Fruit fly (Drosophila melanogaster): Measurements from ENCODE around the gene CG4229.

Gene CG4229

dm6 chr3L:16582678-16583315 lies 26.2 kb downstream of the CG4229 start, which contains the start of gene Rpn12 (continued):
- TF ChIP-seq Gug (GFP tag; IDR thresholded peaks at IDR 0.05) (no peak), Deaf1 (tag; optimal IDR thresholded peaks at IDR 0.05) (no peak), tap (tag; optimal IDR thresholded peaks at IDR 0.05) (no peak), lov (optimal IDR thresholded peaks at IDR 0.05) (no peak), lov (GFP tag; IDR thresholded peaks at IDR 0.05) (no peak), Dbx (GFP tag; IDR thresholded peaks at IDR 0.05) (peak; percentile 21; the same call in 1 of the 3 replicates), CG17361 (GFP tag; IDR thresholded peaks at IDR 0.05) (peak; percentile 55; the same call in 2 of the 3 replicates), tna (GFP tag; IDR thresholded peaks at IDR 0.05; ENCODE audit: partially characterized antibody) (peak; percentile 80), psq (GFP tag; optimal IDR thresholded peaks at IDR 0.05) (no peak), wdn (GFP tag; IDR thresholded peaks at IDR 0.05) (no peak), phol (tag; optimal IDR thresholded peaks at IDR 0.05) (peak; percentile 44), Sox100B (GFP tag; optimal IDR thresholded peaks at IDR 0.05) (no peak), CG17385 (GFP tag; optimal IDR thresholded peaks at IDR 0.05) (no peak), gem (tag; optimal IDR thresholded peaks at IDR 0.05) (peak; percentile 48), CG5953 (GFP tag; IDR thresholded peaks at IDR 0.05) (no peak), fd3F (GFP tag; optimal IDR thresholded peaks at IDR 0.05) (no peak), ind (GFP tag; optimal IDR thresholded peaks at IDR 0.05) (peak; percentile 37), Dad (GFP tag; optimal IDR thresholded peaks at IDR 0.05) (no peak), Atf6 (GFP tag; IDR thresholded peaks at IDR 0.05) (no peak; the same call in 1 of the 2 replicates), CG9437 (GFP tag; optimal IDR thresholded peaks at IDR 0.05) (no peak), CG18764 (GFP tag; optimal IDR thresholded peaks at IDR 0.05) (no peak), CG7745 (tag; optimal IDR thresholded peaks at IDR 0.05) (no peak), Ets97D (GFP tag; optimal IDR thresholded peaks at IDR 0.05) (peak; percentile 1), CG11723 (GFP tag; optimal IDR thresholded peaks at IDR 0.05) (no peak), H2.0 (GFP tag; IDR thresholded peaks at IDR 0.05) (no peak), maf-S (GFP tag; optimal IDR thresholded peaks at IDR 0.05) (no peak), CG10462 (GFP tag; optimal IDR thresholded peaks at IDR 0.05) (no peak), aop (GFP tag; IDR thresholded peaks at IDR 0.05) (no peak), p53 (GFP tag; optimal IDR thresholded peaks at IDR 0.05) (no peak), Hr78 (GFP tag; optimal IDR thresholded peaks at IDR 0.05) (no peak), amos (GFP tag; IDR thresholded peaks at IDR 0.05; ENCODE audit: partially characterized antibody) (peak; percentile 84), inv (GFP tag; IDR thresholded peaks at IDR 0.05; ENCODE audit: partially characterized antibody) (peak; percentile 51), jumu (GFP tag; optimal IDR thresholded peaks at IDR 0.05) (no peak), Bteb2 (GFP tag; optimal IDR thresholded peaks at IDR 0.05) (peak; percentile 65), CG11398 (GFP tag; optimal IDR thresholded peaks at IDR 0.05) (no peak), CG15479 (GFP tag; optimal IDR thresholded peaks at IDR 0.05) (no peak), knrl (GFP tag; IDR thresholded peaks at IDR 0.05; ENCODE audit: partially characterized antibody) (peak; percentile 75; the same call in 2 of the 3 replicates), PHDP (tag; optimal IDR thresholded peaks at IDR 0.05) (peak; percentile 36), CG7556 (GFP tag; optimal IDR thresholded peaks at IDR 0.05) (peak; percentile 3), caup (GFP tag; optimal IDR thresholded peaks at IDR 0.05; ENCODE audit: severe bottlenecking) (no peak), nau (GFP tag; optimal IDR thresholded peaks at IDR 0.05) (no peak), CG11560 (tag; IDR thresholded peaks at IDR 0.05) (no peak), CG17328 (GFP tag; IDR thresholded peaks at IDR 0.05) (no peak), jing (GFP tag; optimal IDR thresholded peaks at IDR 0.05) (no peak), Nf-YC (tag; optimal IDR thresholded peaks at IDR 0.05) (peak; percentile 42), hkb (optimal IDR thresholded peaks at IDR 0.05) (no peak), hkb (GFP tag; IDR thresholded peaks at IDR 0.05) (no peak), Poxn (GFP tag; IDR thresholded peaks at IDR 0.05) (no peak), CG12391 (tag; optimal IDR thresholded peaks at IDR 0.05) (peak; percentile 57), CG4854 (GFP tag; optimal IDR thresholded peaks at IDR 0.05) (no peak), az2 (GFP tag; optimal IDR thresholded peaks at IDR 0.05) (no peak)
